Fruit fly (Drosophila melanogaster): ENCODE measurements around the gene Nhe1.

Gene Nhe1

DNA sequence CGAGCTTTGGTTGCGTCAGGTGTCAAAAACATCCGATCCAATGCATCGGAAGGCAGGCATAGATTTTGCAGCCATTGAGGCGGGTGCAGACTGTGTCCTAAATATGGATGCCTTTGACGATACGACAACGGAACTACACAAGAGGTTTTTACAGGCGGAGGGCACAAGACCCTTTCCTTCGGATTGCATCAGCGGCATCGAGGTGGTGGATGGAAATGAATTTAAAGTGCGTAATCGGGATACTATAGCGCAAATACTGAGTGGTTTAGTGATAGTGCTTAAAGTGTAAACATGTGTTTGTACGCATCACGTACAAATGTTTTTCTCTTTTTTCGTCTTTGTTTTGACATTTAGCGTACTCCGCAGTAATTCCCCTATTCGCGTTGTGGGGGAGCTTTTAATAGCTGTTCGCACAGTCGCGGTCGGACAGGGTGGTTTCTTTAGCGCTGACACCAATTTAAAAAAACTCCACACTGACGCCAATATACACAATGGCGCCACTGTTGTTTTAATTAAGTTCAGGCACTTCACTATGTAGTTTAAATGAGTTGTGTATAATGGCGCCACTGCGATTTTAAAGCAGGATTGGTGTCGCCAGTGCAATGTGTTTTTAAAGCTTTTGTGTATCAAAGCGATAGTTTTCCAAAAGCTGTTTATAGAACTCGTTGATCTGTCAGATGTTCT lies 33.6 kb downstream of the Nhe1 start (continued):
- peak; percentile 69 for TF ChIP-seq tai (GFP tag; optimal IDR thresholded peaks at IDR 0.05)

- TF ChIP-seq dl (GFP tag; optimal IDR thresholded peaks at IDR 0.05; ENCODE audit: insufficient read depth in 1 of 2, partially characterized antibody in 2 of 2) (peak; percentile 29 to 35), Sp1 (GFP tag; optimal IDR thresholded peaks at IDR 0.05) (peak; percentile 31), rgr (GFP tag; optimal IDR thresholded peaks at IDR 0.05) (peak; percentile 19), brk (GFP tag; optimal IDR thresholded peaks at IDR 0.05) (peak; percentile 7), foxo (GFP tag; optimal IDR thresholded peaks at IDR 0.05) (peak in 1 of 2 experiments; percentile 4), Rel (GFP tag; optimal IDR thresholded peaks at IDR 0.05) (no peak), Rel (tag; optimal IDR thresholded peaks at IDR 0.05) (peak; percentile 18), jim (GFP tag; optimal IDR thresholded peaks at IDR 0.05) (no peak), Vsx2 (GFP tag; optimal IDR thresholded peaks at IDR 0.05; ENCODE audit: partially characterized antibody) (peak; percentile 23), lola (GFP tag; optimal IDR thresholded peaks at IDR 0.05) (no peak), HLH106 (tag; optimal IDR thresholded peaks at IDR 0.05) (no peak), OdsH (GFP tag; optimal IDR thresholded peaks at IDR 0.05) (peak; percentile 30), Dif (GFP tag; optimal IDR thresholded peaks at IDR 0.05; ENCODE audit: partially characterized antibody) (peak; percentile 64)
Observed at dm6 chr2L:71869-72751, 34.4 kb downstream of the Nhe1 start.

DNA sequence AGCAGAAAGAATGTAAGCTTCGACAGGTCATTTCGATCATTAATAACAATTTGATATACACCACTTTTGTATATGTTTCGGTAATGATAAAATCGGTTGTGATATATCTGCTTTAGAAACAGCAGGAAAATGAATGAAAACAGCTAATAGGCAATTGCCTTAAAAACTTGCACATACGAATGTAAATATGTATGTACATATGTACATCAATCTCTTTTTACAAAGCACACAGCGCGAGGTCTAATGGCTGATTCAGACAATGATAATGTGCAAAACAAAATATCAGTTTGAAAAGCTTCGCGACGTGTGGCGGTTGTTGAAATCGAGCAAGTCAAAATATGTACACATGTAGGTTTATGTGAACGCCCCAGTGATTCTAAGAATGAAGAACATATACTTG lies 35.1 kb downstream of the Nhe1 start, which contains the start of gene galectin:
Gene galectin, plus strand, starts transcription at position 301 of the 400 bp plus-strand sequence.
- TF ChIP-seq ey (GFP tag; optimal IDR thresholded peaks at IDR 0.05) (no peak), fru (GFP tag; optimal IDR thresholded peaks at IDR 0.05) (no peak), sv (GFP tag; optimal IDR thresholded peaks at IDR 0.05) (no peak), Hr83 (GFP tag; optimal IDR thresholded peaks at IDR 0.05; ENCODE audit: poor library complexity, severe bottlenecking) (no peak), Dfd (GFP tag; optimal IDR thresholded peaks at IDR 0.05) (no peak), dmrt93B (GFP tag; optimal IDR thresholded peaks at IDR 0.05) (no peak), Abd-B (GFP tag; optimal IDR thresholded peaks at IDR 0.05) (no peak), Rel (GFP tag; optimal IDR thresholded peaks at IDR 0.05) (no peak), Rel (tag; optimal IDR thresholded peaks at IDR 0.05) (peak; percentile 41), usp (GFP tag; optimal IDR thresholded peaks at IDR 0.05) (no peak), Jra (GFP tag; optimal IDR thresholded peaks at IDR 0.05) (no peak), dsf (GFP tag; optimal IDR thresholded peaks at IDR 0.05; ENCODE audit: borderline replicate concordance) (no peak), CG9705 (GFP tag; optimal IDR thresholded peaks at IDR 0.05) (no peak), Hr78 (GFP tag; optimal IDR thresholded peaks at IDR 0.05) (no peak), Sp1 (GFP tag; optimal IDR thresholded peaks at IDR 0.05) (no peak), Hnf4 (GFP tag; optimal IDR thresholded peaks at IDR 0.05) (no peak), h (GFP tag; optimal IDR thresholded peaks at IDR 0.05) (peak; percentile 26), GATAd (GFP tag; optimal IDR thresholded peaks at IDR 0.05) (no peak), jim (GFP tag; optimal IDR thresholded peaks at IDR 0.05) (no peak), brk (GFP tag; optimal IDR thresholded peaks at IDR 0.05) (no peak), woc (GFP tag; optimal IDR thresholded peaks at IDR 0.05) (no peak), br (GFP tag; optimal IDR thresholded peaks at IDR 0.05) (no peak), dl (GFP tag; optimal IDR thresholded peaks at IDR 0.05; ENCODE audit: insufficient read depth in 1 of 2, partially characterized antibody in 2 of 2) (no peak), CrebA (GFP tag; optimal IDR thresholded peaks at IDR 0.05; ENCODE audit: borderline replicate concordance) (no peak), rgr (GFP tag; optimal IDR thresholded peaks at IDR 0.05) (no peak), foxo (GFP tag; optimal IDR thresholded peaks at IDR 0.05) (no peak), CG32264 (GFP tag; optimal IDR thresholded peaks at IDR 0.05) (no peak), tai (GFP tag; optimal IDR thresholded peaks at IDR 0.05) (peak; percentile 19), Dif (GFP tag; optimal IDR thresholded peaks at IDR 0.05; ENCODE audit: partially characterized antibody) (no peak), HLH106 (tag; optimal IDR thresholded peaks at IDR 0.05) (no peak), psq (GFP tag; optimal IDR thresholded peaks at IDR 0.05) (no peak), N (GFP tag; optimal IDR thresholded peaks at IDR 0.05) (no peak), Myc (optimal IDR thresholded peaks at IDR 0.05) (no peak), sage (GFP tag; optimal IDR thresholded peaks at IDR 0.05) (peak; percentile 24)
